Fruit fly (Drosophila melanogaster): ENCODE results near the gene smp-30.

DNA sequence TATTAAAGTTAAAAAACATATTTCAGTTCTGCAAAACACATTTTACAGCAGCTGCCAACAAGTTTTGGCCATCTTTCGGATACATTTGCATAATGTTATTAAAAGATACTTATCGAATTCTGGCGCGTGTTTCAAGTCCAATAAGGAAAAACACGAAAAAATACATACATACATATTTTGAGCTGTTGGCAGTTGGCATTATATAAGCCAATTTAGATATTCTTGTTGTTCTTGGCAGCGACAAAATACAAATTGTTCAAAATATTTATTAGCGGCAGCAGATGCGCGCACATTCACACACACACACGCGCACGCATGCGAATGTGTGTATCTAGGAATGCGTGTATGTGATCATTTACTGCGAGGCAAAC, 37.3 kb downstream of the smp-30 start:
- TF ChIP-seq disco-r (GFP tag; optimal IDR thresholded peaks at IDR 0.05), result no peak
- TF ChIP-seq scrt (GFP tag; optimal IDR thresholded peaks at IDR 0.05), result no peak
- no peak for TF ChIP-seq Sox102F (GFP tag; optimal IDR thresholded peaks at IDR 0.05)
- no peak for TF ChIP-seq Blimp-1 (GFP tag; optimal IDR thresholded peaks at IDR 0.05)
- no peak for TF ChIP-seq CG11398 (GFP tag; optimal IDR thresholded peaks at IDR 0.05)
- no peak for TF ChIP-seq gsb-n (tag; optimal IDR thresholded peaks at IDR 0.05)
- no peak for TF ChIP-seq CG2875 (GFP tag; optimal IDR thresholded peaks at IDR 0.05)
- TF ChIP-seq CG4404 (GFP tag; IDR thresholded peaks at IDR 0.05), result no peak
- TF ChIP-seq CG15696 (tag; optimal IDR thresholded peaks at IDR 0.05), result no peak
- no peak for TF ChIP-seq Mrtf (GFP tag; IDR thresholded peaks at IDR 0.05)
- TF ChIP-seq vnd (GFP tag; IDR thresholded peaks at IDR 0.05; ENCODE audit: partially characterized antibody), result no peak
- TF ChIP-seq CG9609 (GFP tag; optimal IDR thresholded peaks at IDR 0.05), result no peak
- no peak for TF ChIP-seq CG32532 (GFP tag; IDR thresholded peaks at IDR 0.05)

Measured in whole organism, embryonic.